Worm (Caenorhabditis elegans): ENCODE measurements around the gene F13H8.6.

F13H8.6 gene

DNA sequence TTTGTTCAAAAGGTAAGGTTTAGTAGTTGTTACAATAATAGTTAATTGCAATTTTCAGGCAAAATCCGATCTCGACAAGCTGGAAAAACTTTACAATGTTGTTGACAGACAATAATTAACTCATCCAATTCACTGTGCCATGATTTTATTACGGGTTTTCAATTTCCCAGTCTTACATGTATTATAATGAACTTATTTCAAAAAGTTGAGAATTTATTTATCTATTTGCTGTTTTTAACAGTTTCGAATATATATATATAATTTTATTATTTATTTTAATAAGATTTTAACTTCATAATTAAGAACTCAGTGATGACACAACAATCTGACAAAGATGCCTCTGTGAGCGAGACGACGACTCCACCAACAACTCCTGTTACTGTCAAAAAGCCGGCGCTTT lies 40.7 kb downstream of the F13H8.6 start, which contains the start of gene lelo-1:
Gene lelo-1 (plus strand): TSS at position 301 of the 400 bp plus-strand sequence.
- TF ChIP-seq sem-2 (GFP tag; optimal IDR thresholded peaks at IDR 0.05) = no peak
- no peak for TF ChIP-seq unc-39 (tag; optimal IDR thresholded peaks at IDR 0.05)

DNA sequence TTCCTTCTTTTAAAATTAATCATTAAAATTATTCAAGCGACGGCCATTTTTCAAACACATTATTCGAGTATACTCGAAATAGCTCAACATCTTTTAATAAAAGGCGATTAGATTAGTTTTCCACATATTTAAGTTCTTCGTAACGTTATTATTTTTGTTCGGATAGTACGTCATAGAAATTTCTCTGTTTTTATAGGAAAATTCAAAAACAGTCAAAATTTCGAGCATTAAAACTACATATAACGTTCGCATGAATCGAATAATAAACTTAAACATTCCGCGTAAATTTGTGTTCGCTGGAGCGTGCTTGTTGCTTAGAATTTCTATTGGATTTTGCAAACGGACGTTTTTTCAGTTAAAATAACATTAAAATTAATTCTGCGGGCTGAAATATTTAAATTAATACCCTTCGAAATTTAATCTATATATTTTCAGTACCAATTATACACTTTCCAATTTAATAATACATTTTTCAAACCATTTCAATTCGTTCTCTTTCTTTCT lies 41.5 kb downstream of the F13H8.6 start, which contains the start of gene blos-4:
Gene blos-4 (plus strand): TSS at position 51 of the 504 bp plus-strand sequence.
- TF ChIP-seq mab-5 (tag; optimal IDR thresholded peaks at IDR 0.05) (no peak), elt-1 (tag; optimal IDR thresholded peaks at IDR 0.05; ENCODE audit: borderline replicate concordance, insufficient read depth) (no peak), ham-2 (GFP tag; optimal IDR thresholded peaks at IDR 0.05) (no peak), unc-120 (tag; optimal IDR thresholded peaks at IDR 0.05; ENCODE audit: poor library complexity, severe bottlenecking) (no peak), ztf-11 (tag; optimal IDR thresholded peaks at IDR 0.05) (no peak), nhr-237 (tag; optimal IDR thresholded peaks at IDR 0.05) (no peak), hlh-1 (tag; optimal IDR thresholded peaks at IDR 0.05) (no peak), ceh-83 (GFP tag; optimal IDR thresholded peaks at IDR 0.05) (no peak), lsy-2 (tag; optimal IDR thresholded peaks at IDR 0.05) (no peak)

DNA sequence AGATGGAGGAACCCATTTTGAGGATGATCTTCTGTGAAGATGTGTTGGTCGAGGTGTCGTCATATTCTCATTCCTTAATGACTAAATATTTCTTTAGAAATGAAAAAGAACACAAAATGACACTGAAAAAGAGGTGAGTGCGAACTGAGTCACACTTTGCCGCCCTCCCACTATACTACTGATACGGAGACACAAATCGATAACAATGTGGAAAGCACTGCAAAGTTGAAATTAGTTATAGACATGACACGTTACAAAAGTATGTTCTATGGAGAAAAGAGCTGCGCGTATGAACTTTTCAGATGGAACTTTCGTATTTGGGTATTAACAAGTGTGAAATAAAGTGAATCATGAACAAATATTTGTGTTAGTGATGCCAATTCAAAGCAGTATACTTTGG lies 42.6 kb downstream of the F13H8.6 start, which contains the start of gene tat-4:
Gene tat-4 (minus strand): TSS at position 117 of the 400 bp plus-strand sequence.
- TF ChIP-seq lin-13 (tag; optimal IDR thresholded peaks at IDR 0.05) (no peak), unc-62 (GFP tag; optimal IDR thresholded peaks at IDR 0.05) (no peak), ztf-11 (tag; optimal IDR thresholded peaks at IDR 0.05) (no peak), mls-2 (tag; optimal IDR thresholded peaks at IDR 0.05) (no peak), drap-1 (GFP tag; optimal IDR thresholded peaks at IDR 0.05) (no peak), mep-1 (tag; optimal IDR thresholded peaks at IDR 0.05) (no peak), sptf-1 (tag; optimal IDR thresholded peaks at IDR 0.05) (no peak), ces-1 (GFP tag; optimal IDR thresholded peaks at IDR 0.05) (no peak), blmp-1 (tag; optimal IDR thresholded peaks at IDR 0.05) (no peak), zip-8 (tag; optimal IDR thresholded peaks at IDR 0.05) (no peak)

DNA sequence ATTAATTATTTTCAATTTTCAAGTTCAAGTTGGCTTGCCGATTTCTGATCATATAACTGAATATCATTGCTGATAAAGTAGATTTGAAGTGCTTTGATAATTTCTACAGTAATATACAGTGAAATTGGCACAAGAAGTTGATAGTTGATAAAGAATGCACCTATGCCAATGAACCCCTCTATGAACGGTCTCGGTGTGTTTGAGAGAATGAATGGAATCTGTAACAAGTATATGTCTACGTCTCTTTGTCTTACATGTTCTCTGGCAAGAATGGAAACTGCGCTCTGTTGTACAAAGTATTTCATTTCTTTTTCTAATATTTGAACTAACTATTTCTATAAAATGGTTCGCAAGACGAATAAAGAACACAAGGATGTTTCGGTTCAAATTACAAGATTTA lies 45.0 kb downstream of the F13H8.6 start, which contains the start of gene T24H7.8:
Gene T24H7.8 (plus strand): TSS at position 301 of the 400 bp plus-strand sequence.
- no peak for TF ChIP-seq nhr-237 (tag; optimal IDR thresholded peaks at IDR 0.05)
- no peak for TF ChIP-seq tbx-8 (GFP tag; optimal IDR thresholded peaks at IDR 0.05)
- TF ChIP-seq cnd-1 (tag; optimal IDR thresholded peaks at IDR 0.05) = no peak

DNA sequence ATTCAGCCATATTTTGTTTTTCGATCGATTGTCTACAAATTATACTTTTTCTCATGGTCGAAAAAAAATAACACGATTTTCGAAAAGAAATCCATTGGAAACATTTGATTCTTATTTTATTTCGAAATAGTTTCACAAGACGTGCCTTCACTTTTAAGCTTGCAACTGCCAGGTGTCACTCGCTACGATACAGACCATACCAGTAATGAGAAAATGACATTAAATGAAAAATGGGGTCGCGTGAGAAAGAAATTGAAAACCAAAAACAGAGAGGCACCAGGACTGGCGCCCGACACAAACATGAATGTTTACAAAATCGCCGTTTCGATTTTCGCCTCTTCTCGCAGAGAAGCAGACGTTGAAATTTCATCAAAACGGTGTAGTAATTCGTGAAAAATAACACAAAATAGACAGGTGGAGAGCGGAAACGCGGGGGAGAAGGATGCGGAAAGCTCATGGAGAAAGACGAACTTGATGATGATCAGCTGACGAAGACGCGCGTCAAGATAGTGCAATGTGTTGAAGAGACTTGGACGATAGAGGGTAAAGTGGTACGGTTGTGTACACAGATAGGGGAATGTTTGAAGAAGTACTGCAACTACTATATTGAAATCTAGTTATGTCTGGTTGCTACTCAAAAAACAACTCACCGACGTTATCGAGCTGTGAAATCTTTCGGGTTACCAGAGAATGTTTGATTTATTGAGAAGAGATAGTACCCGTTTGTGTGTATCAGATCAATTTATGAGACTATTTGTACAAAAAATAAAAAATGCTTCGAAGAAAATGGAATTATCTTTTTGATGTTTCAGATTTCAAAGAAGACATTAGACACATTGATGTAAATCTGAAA lies 50.4 kb downstream of the F13H8.6 start:
- TF ChIP-seq unc-120 (tag; optimal IDR thresholded peaks at IDR 0.05; ENCODE audit: poor library complexity, severe bottlenecking) = peak; percentile 24
- TF ChIP-seq hlh-1 (tag; optimal IDR thresholded peaks at IDR 0.05) = peak; percentile 4
- no peak for TF ChIP-seq sem-2 (GFP tag; optimal IDR thresholded peaks at IDR 0.05)
- no peak for TF ChIP-seq nhr-2 (tag; optimal IDR thresholded peaks at IDR 0.05)

DNA sequence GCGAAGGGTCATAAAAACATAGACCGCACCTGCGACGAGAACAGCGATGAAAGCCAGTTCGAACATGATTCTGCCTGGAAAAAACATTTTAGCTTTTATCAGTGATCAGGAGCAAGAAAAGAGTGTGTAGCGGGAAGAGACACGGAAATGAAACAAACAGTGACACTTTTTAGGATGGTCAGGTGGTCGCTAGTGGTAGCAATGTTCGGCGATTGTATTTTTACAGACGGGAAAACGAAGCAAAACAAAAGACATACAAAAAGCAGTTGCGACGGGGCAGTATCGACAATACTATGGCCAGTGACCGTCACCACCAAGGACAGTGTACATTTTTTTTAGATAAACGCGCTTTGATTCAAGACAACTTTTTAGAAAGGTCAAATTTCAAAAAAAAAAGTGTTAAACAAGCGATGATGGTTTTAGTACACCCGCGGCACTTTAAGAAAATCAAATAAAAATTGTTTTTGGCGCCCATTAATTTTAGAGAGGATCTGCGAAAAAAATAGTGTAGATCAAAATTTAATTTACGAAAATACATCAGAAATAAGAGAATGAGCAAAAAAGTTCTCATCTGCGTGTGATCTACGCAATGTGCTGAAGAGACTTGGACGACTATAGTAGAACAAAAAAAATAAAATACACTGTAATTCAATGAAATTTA lies 51.2 kb downstream of the F13H8.6 start, which contains the start of gene T24H7.9:
Gene T24H7.9 (minus strand): TSS at position 74 of the 661 bp plus-strand sequence.
- TF ChIP-seq ceh-43 (GFP tag; optimal IDR thresholded peaks at IDR 0.05) (no peak), nhr-28 (tag; optimal IDR thresholded peaks at IDR 0.05) (no peak), mls-2 (tag; optimal IDR thresholded peaks at IDR 0.05) (no peak), nhr-237 (tag; optimal IDR thresholded peaks at IDR 0.05) (no peak), unc-62 (GFP tag; optimal IDR thresholded peaks at IDR 0.05) (no peak), lin-13 (tag; optimal IDR thresholded peaks at IDR 0.05) (no peak), ham-2 (GFP tag; optimal IDR thresholded peaks at IDR 0.05) (no peak), elt-3 (tag; optimal IDR thresholded peaks at IDR 0.05) (no peak), ztf-11 (tag; optimal IDR thresholded peaks at IDR 0.05) (no peak), elt-1 (tag; optimal IDR thresholded peaks at IDR 0.05; ENCODE audit: borderline replicate concordance, insufficient read depth) (no peak), lin-32 (GFP tag; optimal IDR thresholded peaks at IDR 0.05) (no peak), nhr-76 (tag; optimal IDR thresholded peaks at IDR 0.05) (no peak), bed-3 (GFP tag; optimal IDR thresholded peaks at IDR 0.05) (no peak), mep-1 (tag; optimal IDR thresholded peaks at IDR 0.05) (no peak), hlh-1 (tag; optimal IDR thresholded peaks at IDR 0.05) (no peak)
